Fruit fly (Drosophila melanogaster) S2 (cell line): ENCODE data around the gene fz2.

ENCODE experiments used
- CG8478 ChIP-seq: fragments of >200 bp; optimal IDR thresholded peaks from 2 replicates; lab custom pipeline; 2018
- CTCF ChIP-seq, 2 experiments: fragments of >200 bp; optimal IDR thresholded peaks; 2 replicates each; lab custom pipeline; 2018

- TF ChIP-seq CTCF (optimal IDR thresholded peaks at IDR 0.05; lab: Kevin White, UChicago): no peak
- TF ChIP-seq CG8478: no peak
Measured at dm6 chr3L:19129565-19129964, 105.6 kb downstream of the fz2 start, which contains the start of gene Spn75F.
